Fruit fly (Drosophila melanogaster): ENCODE data around the gene betaggt-I.

The betaggt-I gene

DNA sequence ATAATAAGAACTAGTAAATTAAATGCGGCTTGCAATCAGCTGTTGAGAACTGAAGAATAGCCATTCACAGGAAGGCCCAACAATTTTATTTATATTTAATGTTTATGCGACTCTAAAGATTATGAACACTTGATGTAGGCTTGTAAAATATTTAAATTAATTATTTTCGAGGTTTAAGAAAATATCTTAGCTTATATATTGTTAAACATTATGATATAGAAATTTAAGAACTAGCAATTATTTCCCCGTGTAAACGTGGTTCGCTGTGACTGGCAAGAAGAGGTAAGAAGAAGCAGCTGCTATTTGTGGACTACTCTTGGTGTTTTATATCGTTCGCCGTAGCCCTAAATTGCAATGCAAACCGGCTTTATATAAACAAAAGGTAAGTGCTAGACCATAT, at the start of gene betaggt-I, which contains the start of gene mRpL24 (continued):
- peak; percentile 50 for TF ChIP-seq Atf-2 (GFP tag; optimal IDR thresholded peaks at IDR 0.05)
- no peak for TF ChIP-seq HmgD (GFP tag; optimal IDR thresholded peaks at IDR 0.05)
- peak; percentile 98 for TF ChIP-seq CG17361 (GFP tag; IDR thresholded peaks at IDR 0.05)
- peak; percentile 83 for TF ChIP-seq CG10959 (GFP tag; IDR thresholded peaks at IDR 0.05)
- peak; percentile 85 for TF ChIP-seq CG2116 (GFP tag; optimal IDR thresholded peaks at IDR 0.05)
- TF ChIP-seq CG31224 (GFP tag; IDR thresholded peaks at IDR 0.05), result peak; percentile 93
- TF ChIP-seq Dad (GFP tag; optimal IDR thresholded peaks at IDR 0.05), result peak; percentile 49
- TF ChIP-seq phol (tag; optimal IDR thresholded peaks at IDR 0.05), result peak; percentile 98
- peak; percentile 72 for TF ChIP-seq fd102C (GFP tag; optimal IDR thresholded peaks at IDR 0.05)
- TF ChIP-seq chif (GFP tag; optimal IDR thresholded peaks at IDR 0.05), result peak; percentile 82 to 87
- no peak; the same call in 2 of the 3 replicates for TF ChIP-seq knrl (GFP tag; IDR thresholded peaks at IDR 0.05; ENCODE audit: partially characterized antibody)
- peak; percentile 77 for TF ChIP-seq Bdp1 (GFP tag; optimal IDR thresholded peaks at IDR 0.05)
- TF ChIP-seq HmgZ (tag; optimal IDR thresholded peaks at IDR 0.05), result peak; percentile 98
- no peak for TF ChIP-seq cad (GFP tag; optimal IDR thresholded peaks at IDR 0.05)
- no peak for TF ChIP-seq CG34224 (GFP tag; IDR thresholded peaks at IDR 0.05; ENCODE audit: partially characterized antibody)
- TF ChIP-seq Meics (GFP tag; optimal IDR thresholded peaks at IDR 0.05), result peak; percentile 96
- TF ChIP-seq CG9609 (GFP tag; optimal IDR thresholded peaks at IDR 0.05), result peak; percentile 62
- TF ChIP-seq Abd-B (GFP tag; optimal IDR thresholded peaks at IDR 0.05), result peak; percentile 96
- TF ChIP-seq Dll (GFP tag; IDR thresholded peaks at IDR 0.05; ENCODE audit: partially characterized antibody), result 0 out of 4 replicates have a peak, but pooled peaks have one; percentile 25
- TF ChIP-seq CkIIα-i1 (GFP tag; IDR thresholded peaks at IDR 0.05), result peak; percentile 64; the same call in 1 of the 2 replicates
- peak; percentile 99 for TF ChIP-seq vvl (GFP tag; IDR thresholded peaks at IDR 0.05)
- peak; percentile 86 for TF ChIP-seq schlank (tag; optimal IDR thresholded peaks at IDR 0.05)
- peak; percentile 25 for TF ChIP-seq ash1 (GFP tag; optimal IDR thresholded peaks at IDR 0.05)
- TF ChIP-seq CG2199 (GFP tag; IDR thresholded peaks at IDR 0.05), result peak; percentile 97
- peak in 1 of 2 experiments; percentile 27 for TF ChIP-seq tll (GFP tag; optimal IDR thresholded peaks at IDR 0.05)
- no peak for TF ChIP-seq fru (optimal IDR thresholded peaks at IDR 0.05)
- peak; percentile 56 for TF ChIP-seq yki (optimal IDR thresholded peaks at IDR 0.05)
- peak; percentile 97 for TF ChIP-seq CG32767 (GFP tag; IDR thresholded peaks at IDR 0.05)
- peak; percentile 99 for TF ChIP-seq gem (tag; optimal IDR thresholded peaks at IDR 0.05)
- TF ChIP-seq Lpt (GFP tag; optimal IDR thresholded peaks at IDR 0.05), result no peak
- peak; percentile 92 for TF ChIP-seq CG18476 (GFP tag; optimal IDR thresholded peaks at IDR 0.05)
- no peak for TF ChIP-seq zen2 (GFP tag; IDR thresholded peaks at IDR 0.05; ENCODE audit: partially characterized antibody)
- peak; percentile 97 for TF ChIP-seq CG18262 (tag; optimal IDR thresholded peaks at IDR 0.05)
- peak; percentile 95 for TF ChIP-seq nerfin-1 (tag; optimal IDR thresholded peaks at IDR 0.05)
- peak; percentile 23 for TF ChIP-seq ac (GFP tag; optimal IDR thresholded peaks at IDR 0.05)
- TF ChIP-seq Dp (GFP tag; optimal IDR thresholded peaks at IDR 0.05), result peak; percentile 25
- TF ChIP-seq CG16815 (GFP tag; optimal IDR thresholded peaks at IDR 0.05), result peak; percentile 92
- peak; percentile 94 for TF ChIP-seq CG14050 (GFP tag; IDR thresholded peaks at IDR 0.05)
- peak; percentile 86 for TF ChIP-seq CG6254 (GFP tag; optimal IDR thresholded peaks at IDR 0.05)
- TF ChIP-seq CG12104 (GFP tag; optimal IDR thresholded peaks at IDR 0.05), result peak; percentile 94
- peak; percentile 93 for TF ChIP-seq Sox100B (GFP tag; optimal IDR thresholded peaks at IDR 0.05)
- TF ChIP-seq ham (GFP tag; IDR thresholded peaks at IDR 0.05), result peak; percentile 88
- TF ChIP-seq CG2678 (tag; optimal IDR thresholded peaks at IDR 0.05), result peak; percentile 98
- TF ChIP-seq CG7357 (GFP tag; IDR thresholded peaks at IDR 0.05), result peak; percentile 86
- TF ChIP-seq pnt (GFP tag; optimal IDR thresholded peaks at IDR 0.05), result peak; percentile 72
- TF ChIP-seq D19B (GFP tag; optimal IDR thresholded peaks at IDR 0.05), result peak; percentile 88
- peak; percentile 97 for TF ChIP-seq H2.0 (GFP tag; IDR thresholded peaks at IDR 0.05)
- TF ChIP-seq CG1024 (GFP tag; IDR thresholded peaks at IDR 0.05), result peak; percentile 91
- peak; percentile 77 for TF ChIP-seq Hand (GFP tag; optimal IDR thresholded peaks at IDR 0.05)
- no peak for TF ChIP-seq HLH4C (GFP tag; IDR thresholded peaks at IDR 0.05; ENCODE audit: partially characterized antibody)
- TF ChIP-seq pum (GFP tag; optimal IDR thresholded peaks at IDR 0.05), result peak; percentile 80

Measured in whole organism, embryonic.